Fruit fly (Drosophila melanogaster) whole organism, wandering third instar larva: ENCODE data around the gene Or65c.

Source experiments
- Abd-B ChIP-seq: fragments of >200 bp; optimal IDR thresholded peaks from 2 replicates; lab custom pipeline; 2017; ENCODE audit warnings: missing biosample characterization, missing genetic modification characterization
- CG9705 ChIP-seq: fragments of 200-800 bp; sonication (Bioruptor generic); optimal IDR thresholded peaks from 2 replicates; lab custom pipeline; 2018; ENCODE audit warnings: missing biosample characterization, mild to moderate bottlenecking, missing genetic modification characterization
- CrebA ChIP-seq: fragments of 200-800 bp; sonication (Bioruptor generic); optimal IDR thresholded peaks from 2 replicates; lab custom pipeline; 2016; ENCODE audit warnings: missing biosample characterization, mild to moderate bottlenecking, missing genetic modification characterization, borderline replicate concordance
- Dfd ChIP-seq: fragments of >200 bp; optimal IDR thresholded peaks from 2 replicates; lab custom pipeline; 2017; ENCODE audit warnings: missing biosample characterization, missing genetic modification characterization
- Dif ChIP-seq: fragments of 200-275, 200-300 bp; sonication (Bioruptor generic); optimal IDR thresholded peaks from 2 replicates; lab custom pipeline; 2018; ENCODE audit warnings: missing biosample characterization, missing genetic modification characterization; ENCODE audit not compliant: partially characterized antibody
- GATAd ChIP-seq: sonication (Bioruptor generic); optimal IDR thresholded peaks from 2 replicates; lab custom pipeline; 2016; ENCODE audit warnings: missing biosample characterization, missing genetic modification characterization
- HLH106 ChIP-seq: fragments of 200-800 bp; optimal IDR thresholded peaks from 3 replicates; lab custom pipeline; 2019; ENCODE audit warnings: missing biosample characterization, mild to moderate bottlenecking, missing genetic modification characterization, moderate library complexity
- Hnf4 ChIP-seq: fragments of 200-800 bp; sonication (Bioruptor generic); optimal IDR thresholded peaks from 2 replicates; lab custom pipeline; 2016; ENCODE audit warnings: missing biosample characterization, mild to moderate bottlenecking, missing genetic modification characterization
- Hr78 ChIP-seq: fragments of >200 bp; optimal IDR thresholded peaks from 2 replicates; lab custom pipeline; 2017; ENCODE audit warnings: missing biosample characterization, missing genetic modification characterization
- Hr83 ChIP-seq: fragments of 200-300 bp; sonication (Bioruptor generic); optimal IDR thresholded peaks from 2 replicates; lab custom pipeline; 2016; ENCODE audit warnings: missing biosample characterization, mild to moderate bottlenecking, missing genetic modification characterization, moderate library complexity; ENCODE audit not compliant: poor library complexity, severe bottlenecking
- Jra ChIP-seq: sonication (Bioruptor generic); optimal IDR thresholded peaks from 2 replicates; lab custom pipeline; 2016; ENCODE audit warnings: missing biosample characterization, missing genetic modification characterization
- Mio ChIP-seq: sonication (Bioruptor generic); optimal IDR thresholded peaks from 2 replicates; lab custom pipeline; 2016; ENCODE audit warnings: missing biosample characterization, missing genetic modification characterization
- Myc ChIP-seq: fragments of >200 bp; optimal IDR thresholded peaks from 2 replicates; lab custom pipeline; 2017
- N ChIP-seq: fragments of >200 bp; optimal IDR thresholded peaks from 2 replicates; lab custom pipeline; 2018; ENCODE audit warnings: missing biosample characterization, missing external identifiers, missing genetic modification characterization
- OdsH ChIP-seq: fragments of 200-800 bp; sonication (Bioruptor generic); optimal IDR thresholded peaks from 2 replicates; lab custom pipeline; 2016; ENCODE audit warnings: missing biosample characterization, mild to moderate bottlenecking, missing genetic modification characterization
- Rel ChIP-seq, 2 experiments: fragments of 200-800 bp; sonication (Bioruptor generic) in 1 of 2; optimal IDR thresholded peaks; 2 replicates in 1 of 2; 3 replicates in 1 of 2; lab custom pipeline; 2016 to 2019; ENCODE audit warnings: mild to moderate bottlenecking in 2 of 2, missing biosample characterization in 2 of 2, missing genetic modification characterization in 2 of 2, moderate library complexity in 1 of 2
- Sp1 ChIP-seq: fragments of 200-800 bp; sonication (Bioruptor generic); optimal IDR thresholded peaks from 3 replicates; lab custom pipeline; 2019; ENCODE audit warnings: missing biosample characterization, mild to moderate bottlenecking, missing genetic modification characterization, moderate library complexity
- Vsx2 ChIP-seq: fragments of 200-300, 225-300 bp; sonication (Bioruptor generic); optimal IDR thresholded peaks from 2 replicates; lab custom pipeline; 2018; ENCODE audit warnings: missing biosample characterization, missing genetic modification characterization; ENCODE audit not compliant: partially characterized antibody
- br ChIP-seq: fragments of 200-800 bp; sonication (Bioruptor generic); optimal IDR thresholded peaks from 2 replicates; lab custom pipeline; 2016; ENCODE audit warnings: missing biosample characterization, missing genetic modification characterization
- brk ChIP-seq: fragments of 200-800 bp; sonication (Bioruptor generic); optimal IDR thresholded peaks from 2 replicates; lab custom pipeline; 2016; ENCODE audit warnings: missing biosample characterization, mild to moderate bottlenecking, missing genetic modification characterization
- dl ChIP-seq, 2 experiments: fragments of 175-275, 200-275 bp in 1 of 2; fragments of 200-275 bp in 1 of 2; sonication (Bioruptor generic); optimal IDR thresholded peaks; lab custom pipeline; 2018; ENCODE audit warnings: mild to moderate bottlenecking in 2 of 2, missing biosample characterization in 2 of 2, missing genetic modification characterization in 2 of 2, moderate library complexity in 2 of 2; ENCODE audit not compliant: partially characterized antibody in 2 of 2, insufficient read depth in 1 of 2
- dmrt93B ChIP-seq: fragments of 200-800 bp; sonication (Bioruptor generic); optimal IDR thresholded peaks from 2 replicates; lab custom pipeline; 2018; ENCODE audit warnings: missing biosample characterization, mild to moderate bottlenecking, missing genetic modification characterization
- dsf ChIP-seq: sonication (Bioruptor generic); optimal IDR thresholded peaks from 2 replicates; lab custom pipeline; 2016; ENCODE audit warnings: missing biosample characterization, missing genetic modification characterization, borderline replicate concordance
- ey ChIP-seq: fragments of 200-800 bp; sonication (Bioruptor generic); optimal IDR thresholded peaks from 2 replicates; lab custom pipeline; 2016; ENCODE audit warnings: missing biosample characterization, missing genetic modification characterization
- foxo ChIP-seq, 2 experiments: fragments of 200-800 bp; sonication (Bioruptor generic); optimal IDR thresholded peaks; 2 replicates in 1 of 2; 3 replicates in 1 of 2; lab custom pipeline; 2016 to 2017; ENCODE audit warnings: missing biosample characterization in 2 of 2, missing genetic modification characterization in 2 of 2
- fru ChIP-seq: fragments of 200-800 bp; sonication (Bioruptor generic); optimal IDR thresholded peaks from 3 replicates; lab custom pipeline; 2016; ENCODE audit warnings: missing biosample characterization, mild to moderate bottlenecking, missing genetic modification characterization
- h ChIP-seq: fragments of 200-800 bp; sonication (Bioruptor generic); optimal IDR thresholded peaks from 3 replicates; lab custom pipeline; 2016; ENCODE audit warnings: missing biosample characterization, mild to moderate bottlenecking, missing genetic modification characterization
- jim ChIP-seq: fragments of 175-275, 200-325 bp; sonication (Bioruptor generic); optimal IDR thresholded peaks from 2 replicates; lab custom pipeline; 2016; ENCODE audit warnings: missing biosample characterization, mild to moderate bottlenecking, missing genetic modification characterization
- lola ChIP-seq: fragments of >200 bp; optimal IDR thresholded peaks from 2 replicates; lab custom pipeline; 2017; ENCODE audit warnings: missing biosample characterization, missing genetic modification characterization
- pan ChIP-seq: fragments of >200 bp; optimal IDR thresholded peaks from 2 replicates; lab custom pipeline; 2017
- psq ChIP-seq: fragments of 200-800 bp; sonication (Bioruptor generic); optimal IDR thresholded peaks from 3 replicates; lab custom pipeline; 2017; ENCODE audit warnings: missing biosample characterization, mild to moderate bottlenecking, missing genetic modification characterization, moderate library complexity
- rgr ChIP-seq: fragments of 200-800 bp; sonication (Bioruptor generic); optimal IDR thresholded peaks from 3 replicates; lab custom pipeline; 2016; ENCODE audit warnings: missing biosample characterization, mild to moderate bottlenecking, missing genetic modification characterization
- sage ChIP-seq: fragments of 200-800 bp; sonication (Bioruptor generic); optimal IDR thresholded peaks from 2 replicates; lab custom pipeline; 2016; ENCODE audit warnings: missing biosample characterization, mild to moderate bottlenecking, missing genetic modification characterization
- sv ChIP-seq: fragments of 200-800 bp; sonication (Bioruptor generic); optimal IDR thresholded peaks from 3 replicates; lab custom pipeline; 2016; ENCODE audit warnings: missing biosample characterization, missing genetic modification characterization
- tai ChIP-seq: sonication (Bioruptor generic); optimal IDR thresholded peaks from 2 replicates; lab custom pipeline; 2016; ENCODE audit warnings: missing biosample characterization, missing genetic modification characterization
- usp ChIP-seq: fragments of >200 bp; optimal IDR thresholded peaks from 2 replicates; lab custom pipeline; 2017; ENCODE audit warnings: missing biosample characterization, missing genetic modification characterization
- woc ChIP-seq: sonication (Bioruptor generic); optimal IDR thresholded peaks from 2 replicates; lab custom pipeline; 2016; ENCODE audit warnings: missing biosample characterization, mild to moderate bottlenecking, missing genetic modification characterization

Gene Or65c

DNA sequence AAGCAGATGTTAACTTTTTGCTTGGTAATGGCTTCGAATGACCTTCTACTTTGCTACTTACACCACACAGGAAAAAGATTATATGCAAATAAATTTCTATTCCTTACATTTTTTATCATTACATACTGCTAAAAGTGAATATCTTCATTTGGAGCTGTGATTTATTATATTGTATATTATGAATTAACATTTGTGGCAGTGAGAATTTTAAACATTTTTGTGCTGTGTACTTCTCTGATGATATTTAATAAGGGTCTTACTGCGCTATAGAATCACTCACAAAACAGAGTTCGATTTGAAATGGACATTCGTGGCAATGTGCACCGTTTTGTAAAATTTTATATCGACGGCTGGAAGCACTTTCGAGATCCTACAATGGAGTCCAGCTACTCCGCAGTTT lies at the start of gene Or65c:
Gene Or65c (plus strand): TSS at position 301 of the 400 bp plus-strand sequence.
- TF ChIP-seq GATAd (no peak), dl (GFP tag; optimal IDR thresholded peaks at IDR 0.05; lab: Kevin White, UChicago; ENCODE audit: insufficient read depth in 1 of 2, partially characterized antibody in 2 of 2) (no peak), Hr78 (GFP tag; lab: Kevin White, UChicago) (no peak), sv (GFP tag; lab: Kevin White, UChicago) (no peak), usp (no peak), Rel (GFP tag; optimal IDR thresholded peaks at IDR 0.05; lab: Kevin White, UChicago) (no peak), Rel (tag; optimal IDR thresholded peaks at IDR 0.05; lab: Kevin White, UChicago) (no peak), N (no peak), Hnf4 (GFP tag; lab: Kevin White, UChicago) (no peak), foxo (GFP tag; optimal IDR thresholded peaks at IDR 0.05; lab: Kevin White, UChicago) (no peak), sage (GFP tag; lab: Kevin White, UChicago) (no peak), CG9705 (GFP tag; lab: Kevin White, UChicago) (no peak), Sp1 (GFP tag; lab: Kevin White, UChicago) (no peak), Vsx2 (GFP tag; lab: Kevin White, UChicago) (no peak), woc (GFP tag; lab: Kevin White, UChicago) (no peak), br (no peak), rgr (GFP tag; lab: Kevin White, UChicago) (no peak), dmrt93B (no peak)
- TF ChIP-seq, all 38 proteins: peak for 0

- peak; percentile 64 for TF ChIP-seq fru (GFP tag; lab: Kevin White, UChicago)
- TF ChIP-seq pan (lab: Kevin White, UChicago): no peak
- peak; percentile 30 for TF ChIP-seq brk (GFP tag; lab: Kevin White, UChicago)
- peak; percentile 50 for TF ChIP-seq Jra (GFP tag; lab: Kevin White, UChicago)
- TF ChIP-seq Sp1 (GFP tag; lab: Kevin White, UChicago): peak; percentile 55
- peak; percentile 54 for TF ChIP-seq rgr (GFP tag; lab: Kevin White, UChicago)
- no peak for TF ChIP-seq GATAd
- peak; percentile 46 for TF ChIP-seq psq (GFP tag; lab: Kevin White, UChicago)
- TF ChIP-seq h (GFP tag; lab: Kevin White, UChicago): peak; percentile 73
- peak; percentile 12 for TF ChIP-seq sage (GFP tag; lab: Kevin White, UChicago)
- peak; percentile 42 for TF ChIP-seq dmrt93B
- peak; percentile 69 for TF ChIP-seq HLH106
- no peak for TF ChIP-seq Rel (GFP tag; optimal IDR thresholded peaks at IDR 0.05; lab: Kevin White, UChicago)
- no peak for TF ChIP-seq Rel (tag; optimal IDR thresholded peaks at IDR 0.05; lab: Kevin White, UChicago)
- peak; percentile 38 for TF ChIP-seq Hnf4 (GFP tag; lab: Kevin White, UChicago)
- peak; percentile 71 for TF ChIP-seq woc (GFP tag; lab: Kevin White, UChicago)
- no peak for TF ChIP-seq tai (GFP tag; lab: Kevin White, UChicago)
- no peak for TF ChIP-seq jim (GFP tag; lab: Kevin White, UChicago)
- TF ChIP-seq OdsH: peak; percentile 60
- TF ChIP-seq Hr83 (GFP tag; lab: Kevin White, UChicago): no peak
- TF ChIP-seq CG9705 (GFP tag; lab: Kevin White, UChicago): peak; percentile 42
- TF ChIP-seq foxo (GFP tag; optimal IDR thresholded peaks at IDR 0.05; lab: Kevin White, UChicago): peak in 1 of 2 experiments; percentile 63
- TF ChIP-seq ey (GFP tag; lab: Kevin White, UChicago): peak; percentile 61
- TF ChIP-seq N: no peak
- TF ChIP-seq br: peak; percentile 63
These were observed 42.0 kb upstream of the Or65c start for dm6 chr3L:6285412-6285811.

- TF ChIP-seq usp: no peak
- no peak for TF ChIP-seq Hr78 (GFP tag; lab: Kevin White, UChicago)
- no peak for TF ChIP-seq Myc (lab: Kevin White, UChicago)
- no peak for TF ChIP-seq foxo (GFP tag; optimal IDR thresholded peaks at IDR 0.05; lab: Kevin White, UChicago)
- TF ChIP-seq Abd-B (GFP tag; lab: Kevin White, UChicago): no peak
- no peak for TF ChIP-seq brk (GFP tag; lab: Kevin White, UChicago)
- TF ChIP-seq Dif (GFP tag; lab: Kevin White, UChicago): no peak
- TF ChIP-seq, all 38 proteins: peak for 0
These were observed 30.8 kb upstream of the Or65c start for dm6 chr3L:6296611-6297010.

- TF ChIP-seq HLH106: peak; percentile 50
- TF ChIP-seq lola (GFP tag; lab: Kevin White, UChicago): no peak
- TF ChIP-seq CrebA (GFP tag; lab: Kevin White, UChicago): no peak
- no peak for TF ChIP-seq CG9705 (GFP tag; lab: Kevin White, UChicago)
- no peak for TF ChIP-seq sage (GFP tag; lab: Kevin White, UChicago)
- TF ChIP-seq Abd-B (GFP tag; lab: Kevin White, UChicago): no peak
- no peak for TF ChIP-seq Hr78 (GFP tag; lab: Kevin White, UChicago)
- no peak for TF ChIP-seq Jra (GFP tag; lab: Kevin White, UChicago)
- no peak for TF ChIP-seq Dfd
- no peak for TF ChIP-seq Rel (GFP tag; optimal IDR thresholded peaks at IDR 0.05; lab: Kevin White, UChicago)
- TF ChIP-seq Rel (tag; optimal IDR thresholded peaks at IDR 0.05; lab: Kevin White, UChicago): no peak
- no peak for TF ChIP-seq pan (lab: Kevin White, UChicago)
- no peak for TF ChIP-seq dsf (GFP tag; lab: Kevin White, UChicago)
- no peak for TF ChIP-seq dl (GFP tag; optimal IDR thresholded peaks at IDR 0.05; lab: Kevin White, UChicago; ENCODE audit: insufficient read depth in 1 of 2, partially characterized antibody in 2 of 2)
- TF ChIP-seq rgr (GFP tag; lab: Kevin White, UChicago): peak; percentile 17
- TF ChIP-seq ey (GFP tag; lab: Kevin White, UChicago): peak; percentile 50
- TF ChIP-seq OdsH: peak; percentile 13
- no peak for TF ChIP-seq Hnf4 (GFP tag; lab: Kevin White, UChicago)
- TF ChIP-seq Mio (GFP tag; lab: Kevin White, UChicago): no peak
- peak; percentile 78 for TF ChIP-seq woc (GFP tag; lab: Kevin White, UChicago)
- no peak for TF ChIP-seq sv (GFP tag; lab: Kevin White, UChicago)
- peak; percentile 33 for TF ChIP-seq psq (GFP tag; lab: Kevin White, UChicago)
- no peak for TF ChIP-seq Dif (GFP tag; lab: Kevin White, UChicago)
- TF ChIP-seq N: no peak
- no peak for TF ChIP-seq GATAd
- TF ChIP-seq Sp1 (GFP tag; lab: Kevin White, UChicago): peak; percentile 39
- TF ChIP-seq Myc (lab: Kevin White, UChicago): no peak
- no peak for TF ChIP-seq dmrt93B
- TF ChIP-seq fru (GFP tag; lab: Kevin White, UChicago): peak; percentile 35
- TF ChIP-seq tai (GFP tag; lab: Kevin White, UChicago): no peak
These were observed 24.9 kb upstream of the Or65c start for dm6 chr3L:6302500-6302899.
